Worm (Caenorhabditis elegans) whole organism, L4 larva: ENCODE results near the gene F26A1.8.

ENCODE experiments used
- F37D6.2 ChIP-seq: sonication (generic microtip); optimal IDR thresholded peaks from 2 replicates; lab custom pipeline; 2016; ENCODE audit warnings: mild to moderate bottlenecking, missing genetic modification characterization, missing compliant biosample characterization
- F49E8.2 ChIP-seq: sonication (generic microtip); optimal IDR thresholded peaks from 2 replicates; lab custom pipeline; 2016; ENCODE audit warnings: missing compliant biosample characterization, mild to moderate bottlenecking, missing genetic modification characterization, borderline replicate concordance
- R02D3.7 ChIP-seq: fragments of 150-350 bp; sonication (generic microtip); optimal IDR thresholded peaks from 3 replicates; lab custom pipeline; 2014; ENCODE audit warnings: missing biosample characterization, missing genetic modification characterization
- Y105C5A.15 ChIP-seq: fragments of 200-800 bp; sonication (Bioruptor generic); IDR thresholded peaks from 2 replicates; pipeline ENCODE4 v1.3.6; 2022; ENCODE audit warnings: missing genetic modification characterization, missing compliant biosample characterization
- ZK546.5 ChIP-seq, 2 experiments: sonication (generic microtip); optimal IDR thresholded peaks; 2 replicates each; lab custom pipeline; 2017; ENCODE audit warnings: missing biosample characterization in 2 of 2, missing genetic modification characterization in 2 of 2
- ama-1 ChIP-seq: fragments of 150-350 bp; optimal IDR thresholded peaks from 2 replicates; lab custom pipeline; 2014; ENCODE audit warnings: inconsistent platforms, mixed read lengths
- ceh-28 ChIP-seq: fragments of 150-350 bp; optimal IDR thresholded peaks from 2 replicates; lab custom pipeline; 2014; ENCODE audit warnings: missing biosample characterization, missing genetic modification reagents, missing genetic modification characterization
- ceh-62 ChIP-seq: sonication (generic microtip); optimal IDR thresholded peaks from 2 replicates; lab custom pipeline; 2017; ENCODE audit warnings: missing biosample characterization, missing genetic modification characterization
- daf-16 ChIP-seq, 3 experiments: sonication (generic microtip); optimal IDR thresholded peaks; 2 replicates each; lab custom pipeline; 2016 to 2017; ENCODE audit warnings: missing genetic modification characterization in 3 of 3, missing genetic modification reagents in 3 of 3, mild to moderate bottlenecking in 2 of 3, missing compliant biosample characterization in 2 of 3, missing biosample characterization in 1 of 3, moderate library complexity in 1 of 3
- duxl-1 ChIP-seq: sonication (generic microtip); optimal IDR thresholded peaks from 2 replicates; lab custom pipeline; 2016; ENCODE audit warnings: mild to moderate bottlenecking, missing genetic modification characterization, moderate library complexity, missing compliant biosample characterization; ENCODE audit not compliant: poor library complexity
- fkh-10 ChIP-seq: fragments of 150-350 bp; optimal IDR thresholded peaks from 2 replicates; lab custom pipeline; 2014; ENCODE audit warnings: missing biosample characterization, missing genetic modification reagents, missing genetic modification characterization
- fos-1 ChIP-seq: fragments of 150-350 bp; optimal IDR thresholded peaks from 2 replicates; lab custom pipeline; 2014; ENCODE audit warnings: missing biosample characterization, missing genetic modification characterization
- hif-1 ChIP-seq, 2 experiments: sonication (generic microtip); optimal IDR thresholded peaks; 2 replicates each; lab custom pipeline; 2016 to 2017; ENCODE audit warnings: missing compliant biosample characterization in 2 of 2, missing genetic modification characterization in 2 of 2, missing genetic modification reagents in 2 of 2, missing genotype in 2 of 2, mild to moderate bottlenecking in 1 of 2
- hlh-11 ChIP-seq: fragments of 200-800 bp; sonication (Bioruptor generic); optimal IDR thresholded peaks from 2 replicates; lab custom pipeline; 2018; ENCODE audit warnings: mild to moderate bottlenecking, missing genetic modification characterization, missing compliant biosample characterization
- hlh-30 ChIP-seq: sonication (generic microtip); optimal IDR thresholded peaks from 2 replicates; lab custom pipeline; 2017; ENCODE audit warnings: antibody characterized with exemption, mild to moderate bottlenecking, missing genetic modification characterization, missing compliant biosample characterization; ENCODE audit not compliant: insufficient read depth
- hmg-1.1 ChIP-seq: fragments of 200-800 bp; sonication (Bioruptor generic); IDR thresholded peaks from 2 replicates; pipeline ENCODE4 v1.3.6; 2022; ENCODE audit warnings: missing genetic modification reagents, missing genetic modification characterization, missing compliant biosample characterization
- lin-1 ChIP-seq: fragments of 200-800 bp; sonication (Bioruptor generic); IDR thresholded peaks from 2 replicates; pipeline ENCODE4 v1.3.6; 2022; ENCODE audit warnings: missing genetic modification reagents, missing genetic modification characterization, missing compliant biosample characterization
- lin-13 ChIP-seq: fragments of 150-350 bp; optimal IDR thresholded peaks from 2 replicates; lab custom pipeline; 2014; ENCODE audit warnings: missing biosample characterization, missing genetic modification reagents, missing genetic modification characterization
- lin-38 ChIP-seq: fragments of 200-800 bp; sonication (Bioruptor generic); IDR thresholded peaks from 2 replicates; pipeline ENCODE4 v1.3.6; 2022; ENCODE audit warnings: missing genetic modification reagents, missing genetic modification characterization, missing compliant biosample characterization
- lsy-2 ChIP-seq, 2 experiments: fragments of 150-350 bp in 1 of 2; sonication (generic microtip) in 1 of 2; optimal IDR thresholded peaks; 2 replicates each; lab custom pipeline; 2014 to 2017; ENCODE audit warnings: missing biosample characterization in 2 of 2, missing genetic modification characterization in 2 of 2
- madf-5 ChIP-seq, 2 experiments: fragments of 200-800 bp; sonication (Bioruptor generic); IDR thresholded peaks; 2 replicates each; pipeline ENCODE4 v1.3.6; 2022; ENCODE audit warnings: missing compliant biosample characterization in 2 of 2, missing genetic modification characterization in 2 of 2
- madf-9 ChIP-seq: fragments of 200-800 bp; sonication (Bioruptor generic); conservative IDR thresholded peaks from 2 replicates; pipeline ENCODE4 v1.3.6; 2022; ENCODE audit warnings: missing genetic modification reagents, missing genetic modification characterization, missing compliant biosample characterization
- mdt-29 ChIP-seq: fragments of 200-800 bp; sonication (Bioruptor generic); IDR thresholded peaks from 2 replicates; pipeline ENCODE4 v1.3.6; 2022; ENCODE audit warnings: missing genetic modification reagents, missing genetic modification characterization, missing compliant biosample characterization
- mes-2 ChIP-seq: sonication (generic microtip); optimal IDR thresholded peaks from 2 replicates; lab custom pipeline; 2016; ENCODE audit warnings: missing genotype, mild to moderate bottlenecking, missing genetic modification characterization, missing compliant biosample characterization; ENCODE audit not compliant: poor library complexity, severe bottlenecking
- mxl-3 ChIP-seq: fragments of 200-800 bp; sonication (Bioruptor generic); optimal IDR thresholded peaks from 2 replicates; lab custom pipeline; 2018; ENCODE audit warnings: mild to moderate bottlenecking, missing genetic modification characterization, missing compliant biosample characterization
- nhr-102 ChIP-seq: sonication (generic microtip); optimal IDR thresholded peaks from 2 replicates; lab custom pipeline; 2016; ENCODE audit warnings: mild to moderate bottlenecking, missing genetic modification characterization, moderate library complexity, missing compliant biosample characterization
- nhr-11 ChIP-seq: fragments of 150-350 bp; optimal IDR thresholded peaks from 2 replicates; lab custom pipeline; 2014; ENCODE audit warnings: missing biosample characterization, missing genetic modification characterization
- nhr-25 ChIP-seq: sonication (generic microtip); optimal IDR thresholded peaks from 2 replicates; lab custom pipeline; 2017; ENCODE audit warnings: missing genetic modification characterization, mild to moderate bottlenecking, missing compliant biosample characterization, antibody characterized with exemption, moderate library complexity, borderline replicate concordance; ENCODE audit not compliant: insufficient read depth
- nhr-6 ChIP-seq: fragments of 150-350 bp; optimal IDR thresholded peaks from 2 replicates; lab custom pipeline; 2014; ENCODE audit warnings: missing biosample characterization, missing genetic modification characterization
- pha-4 ChIP-seq, 2 experiments: fragments of 150-350 bp in 1 of 2; fragments of 200-800 bp in 1 of 2; sonication (Bioruptor generic) in 1 of 2; IDR thresholded peaks in 1 of 2; optimal IDR thresholded peaks in 1 of 2; 2 replicates each; pipeline versions ENCODE4 v1.3.6 to Lab custom; 2014 to 2022; ENCODE audit warnings: missing genetic modification characterization in 2 of 2, missing genetic modification reagents in 2 of 2, missing biosample characterization in 1 of 2, missing compliant biosample characterization in 1 of 2
- php-3 ChIP-seq: fragments of 200-800 bp; sonication (Bioruptor generic); IDR thresholded peaks from 2 replicates; pipeline ENCODE4 v1.3.6; 2022; ENCODE audit warnings: missing genetic modification reagents, missing genetic modification characterization, missing compliant biosample characterization
- rbr-2 ChIP-seq: sonication (generic microtip); optimal IDR thresholded peaks from 2 replicates; lab custom pipeline; 2016; ENCODE audit warnings: missing genotype, missing genetic modification characterization, missing compliant biosample characterization
- set-16 ChIP-seq: fragments of 200-800 bp; sonication (Bioruptor generic); IDR thresholded peaks from 2 replicates; pipeline ENCODE4 v1.3.6; 2022; ENCODE audit warnings: missing genetic modification reagents, missing genetic modification characterization, missing compliant biosample characterization
- skn-1 ChIP-seq: fragments of 150-350 bp; optimal IDR thresholded peaks from 2 replicates; lab custom pipeline; 2014; ENCODE audit warnings: missing biosample characterization, missing genetic modification characterization
- spr-1 ChIP-seq: sonication (generic microtip); optimal IDR thresholded peaks from 2 replicates; lab custom pipeline; 2016; ENCODE audit warnings: mild to moderate bottlenecking, missing genetic modification characterization, missing compliant biosample characterization
- unc-130 ChIP-seq: sonication (generic microtip); optimal IDR thresholded peaks from 2 replicates; lab custom pipeline; 2016; ENCODE audit warnings: missing genetic modification reagents, missing genetic modification characterization, missing compliant biosample characterization
- unc-62 ChIP-seq, 3 experiments: fragments of 150-350 bp in 1 of 3; sonication (generic microtip); optimal IDR thresholded peaks in 2 of 3; peaks in 1 of 3; 1 replicate in 1 of 3; 2 replicates in 2 of 3; lab custom pipeline; 2014 to 2017; ENCODE audit warnings: missing biosample characterization in 3 of 3, missing genetic modification characterization in 3 of 3, missing genetic modification reagents in 3 of 3, missing genotype in 1 of 3

Gene F26A1.8

DNA sequence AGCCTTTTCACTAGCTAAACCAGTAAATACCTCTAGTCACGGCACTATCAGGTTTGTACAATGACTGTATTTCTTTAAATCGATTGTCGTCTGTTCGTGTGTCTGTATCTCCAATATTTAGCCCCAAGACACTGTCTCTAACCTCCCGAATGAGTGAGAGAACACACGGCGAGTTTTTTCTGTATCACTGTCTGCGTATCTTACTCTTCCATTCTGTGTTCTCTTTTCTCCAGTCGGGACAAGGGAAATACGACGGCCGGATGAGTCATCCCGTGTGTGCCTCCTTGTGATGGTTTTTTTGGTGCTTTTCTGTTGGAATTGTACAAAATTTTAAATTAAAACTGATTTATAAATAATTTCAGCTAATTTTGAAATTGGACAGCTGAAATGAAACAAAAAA lies 26.0 kb downstream of the F26A1.8 start (continued):
- peak; percentile 87 for TF ChIP-seq nhr-6 (tag; lab: Kevin White, UChicago)
- TF ChIP-seq lin-1, result 0 out of 2 replicates have a peak, but pooled peaks have one; percentile 35
- peak; percentile 75 for TF ChIP-seq rbr-2
- TF ChIP-seq mdt-29, result peak; percentile 17; the same call in 1 of the 2 replicates
- no peak for TF ChIP-seq php-3 (GFP tag; lab: Robert Waterston, UW)
- TF ChIP-seq daf-16 (GFP tag; optimal IDR thresholded peaks at IDR 0.05; lab: Kevin White, UChicago), result no peak
- TF ChIP-seq daf-16 (tag; optimal IDR thresholded peaks at IDR 0.05; lab: Kevin White, UChicago), result peak; percentile 65
- no peak for TF ChIP-seq skn-1
- TF ChIP-seq nhr-102 (tag; lab: Kevin White, UChicago), result peak; percentile 24
- TF ChIP-seq pha-4 (GFP tag; IDR thresholded peaks at IDR 0.05; lab: Robert Waterston, UW), result 0 out of 2 replicates have a peak, but pooled peaks have one; percentile 50
- peak; percentile 64 for TF ChIP-seq pha-4 (tag; optimal IDR thresholded peaks at IDR 0.05; lab: Kevin White, UChicago)
- TF ChIP-seq hlh-30, result peak; percentile 94
- no peak for TF ChIP-seq madf-5 (GFP tag; IDR thresholded peaks at IDR 0.05; lab: Robert Waterston, UW)
- TF ChIP-seq fkh-10 (GFP tag; lab: Kevin White, UChicago), result peak; percentile 41
- TF ChIP-seq nhr-11 (tag; lab: Kevin White, UChicago), result peak; percentile 13
- peak in 1 of 2 experiments; percentile 64 for TF ChIP-seq hif-1 (tag; optimal IDR thresholded peaks at IDR 0.05; lab: Kevin White, UChicago)
- no peak for TF ChIP-seq F37D6.2 (tag; lab: Kevin White, UChicago)
- TF ChIP-seq hlh-11, result peak; percentile 93
- TF ChIP-seq ama-1 (lab: Kevin White, UChicago), result peak; percentile 9
- TF ChIP-seq lsy-2 (tag; optimal IDR thresholded peaks at IDR 0.05; lab: Kevin White, UChicago), result peak; percentile 57 to 80
- TF ChIP-seq F49E8.2 (tag; lab: Kevin White, UChicago), result no peak
- TF ChIP-seq madf-9 (GFP tag; lab: Robert Waterston, UW), result 0 out of 2 replicates have a peak, but pooled peaks have one; percentile 20
- no peak for TF ChIP-seq set-16 (GFP tag; lab: Robert Waterston, UW)
- TF ChIP-seq ZK546.5 (tag; optimal IDR thresholded peaks at IDR 0.05; lab: Kevin White, UChicago), result no peak
- TF ChIP-seq R02D3.7 (tag; lab: Kevin White, UChicago), result no peak
- peak; percentile 85 for TF ChIP-seq mes-2 (tag; lab: Kevin White, UChicago)
- TF ChIP-seq lin-13 (GFP tag; lab: Kevin White, UChicago), result no peak
- peak; percentile 48 for TF ChIP-seq duxl-1
- TF ChIP-seq mxl-3 (GFP tag; lab: Kevin White, UChicago), result peak; percentile 85
- TF ChIP-seq Y105C5A.15 (GFP tag; lab: Robert Waterston, UW), result 0 out of 2 replicates have a peak, but pooled peaks have one; percentile 6
- peak in 1 of 2 experiments; percentile 98 for TF ChIP-seq unc-62 (GFP tag; optimal IDR thresholded peaks at IDR 0.05 in 1 of 2; lab: Kevin White, UChicago)
- TF ChIP-seq unc-62 (tag; optimal IDR thresholded peaks at IDR 0.05; lab: Kevin White, UChicago), result no peak
- TF ChIP-seq hmg-1.1, result peak; percentile 81
- TF ChIP-seq spr-1 (tag; lab: Kevin White, UChicago), result peak; percentile 1
- peak; percentile 37 for TF ChIP-seq nhr-25

DNA sequence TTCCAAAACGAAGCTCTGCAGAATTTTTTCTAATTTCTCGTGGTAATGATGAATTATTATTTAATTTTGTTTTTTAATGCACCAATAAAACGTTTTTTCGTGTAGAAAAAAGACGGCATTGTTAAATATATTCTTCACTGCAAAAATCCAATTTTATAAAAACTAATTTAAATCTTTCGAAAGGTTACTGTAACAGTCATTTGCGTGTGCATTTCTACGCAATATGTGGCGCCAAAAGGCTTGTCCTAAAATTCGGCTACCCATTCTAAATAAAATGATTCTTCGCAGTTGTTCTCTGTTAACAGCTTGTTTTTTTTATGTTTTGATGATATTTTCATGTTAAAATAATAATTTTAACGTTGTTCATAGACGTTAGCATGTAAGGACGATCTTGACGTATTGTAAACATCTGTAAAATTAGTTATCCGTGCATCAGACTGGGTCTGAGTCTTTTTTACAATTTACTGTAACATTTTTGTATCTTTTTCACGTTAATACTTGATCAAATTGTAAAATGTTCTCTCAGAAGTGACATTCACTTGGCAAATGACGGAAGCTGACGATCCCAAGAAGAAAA lies 29.4 kb downstream of the F26A1.8 start, which contains the start of gene mip-1:
Gene mip-1, plus strand, starts transcription at position 527 of the 577 bp plus-strand sequence.
- TF ChIP-seq unc-130 (GFP tag; lab: Kevin White, UChicago) (peak; percentile 40), lin-38 (GFP tag; lab: Robert Waterston, UW) (0 out of 2 replicates have a peak, but pooled peaks have one; percentile 25), ceh-28 (no peak), fos-1 (tag; lab: Kevin White, UChicago) (no peak), lsy-2 (tag; optimal IDR thresholded peaks at IDR 0.05; lab: Kevin White, UChicago) (no peak), ceh-62 (tag; lab: Kevin White, UChicago) (no peak), set-16 (GFP tag; lab: Robert Waterston, UW) (no peak), daf-16 (GFP tag; optimal IDR thresholded peaks at IDR 0.05; lab: Kevin White, UChicago) (no peak), daf-16 (tag; optimal IDR thresholded peaks at IDR 0.05; lab: Kevin White, UChicago) (no peak)
- TF ChIP-seq, all 104 proteins: peak for 2
